Worm (Caenorhabditis elegans) whole organism, early embryonic: Measurements from ENCODE around the gene F41H10.4.

Source experiments
- B0310.2 ChIP-seq: sonication (generic microtip); optimal IDR thresholded peaks from 2 replicates; lab custom pipeline; 2016; ENCODE audit warnings: mild to moderate bottlenecking, missing genetic modification characterization, missing compliant biosample characterization
- F13C5.2 ChIP-seq: sonication (generic microtip); optimal IDR thresholded peaks from 2 replicates; lab custom pipeline; 2017; ENCODE audit warnings: mild to moderate bottlenecking, missing genetic modification characterization, inconsistent platforms, missing compliant biosample characterization
- aly-1 ChIP-seq: sonication (generic microtip); optimal IDR thresholded peaks from 2 replicates; lab custom pipeline; 2016; ENCODE audit warnings: missing genetic modification characterization, missing compliant biosample characterization
- ama-1 ChIP-seq: fragments of 150-350 bp; optimal IDR thresholded peaks from 2 replicates; lab custom pipeline; 2014
- ceh-13 ChIP-seq: fragments of 200-800 bp; sonication (Bioruptor generic); optimal IDR thresholded peaks from 2 replicates; lab custom pipeline; 2018; ENCODE audit warnings: mild to moderate bottlenecking, missing genetic modification characterization, missing compliant biosample characterization
- ceh-36 ChIP-seq: sonication (generic microtip); optimal IDR thresholded peaks from 2 replicates; lab custom pipeline; 2016; ENCODE audit warnings: missing genetic modification characterization, inconsistent platforms, missing compliant biosample characterization
- ets-7 ChIP-seq: sonication (generic microtip); optimal IDR thresholded peaks from 2 replicates; lab custom pipeline; 2016; ENCODE audit warnings: missing genotype, missing genetic modification characterization, missing compliant biosample characterization
- flt-1 ChIP-seq: fragments of 200-800 bp; sonication (Bioruptor generic); IDR thresholded peaks from 2 replicates; pipeline ENCODE4 v1.3.6; 2022; ENCODE audit warnings: missing genetic modification characterization, missing compliant biosample characterization
- hmbx-1 ChIP-seq: sonication (generic microtip); optimal IDR thresholded peaks from 2 replicates; lab custom pipeline; 2016; ENCODE audit warnings: mild to moderate bottlenecking, missing genetic modification characterization, missing compliant biosample characterization
- hmg-4 ChIP-seq: fragments of 200-800 bp; sonication (Bioruptor generic); optimal IDR thresholded peaks from 2 replicates; lab custom pipeline; 2018; ENCODE audit warnings: mild to moderate bottlenecking, missing genetic modification characterization, missing compliant biosample characterization
- pes-1 ChIP-seq: fragments of 200-800 bp; sonication (Bioruptor generic); IDR thresholded peaks from 2 replicates; pipeline ENCODE4 v1.3.6; 2022; ENCODE audit warnings: missing genetic modification reagents, missing genetic modification characterization, missing compliant biosample characterization
- scrt-1 ChIP-seq: fragments of 200-800 bp; sonication (Bioruptor generic); IDR thresholded peaks from 2 replicates; pipeline ENCODE4 v1.3.6; 2022; ENCODE audit warnings: missing genetic modification characterization, missing compliant biosample characterization
- sea-1 ChIP-seq: fragments of 200-800 bp; sonication (Bioruptor generic); conservative IDR thresholded peaks from 2 replicates; pipeline ENCODE4 v1.3.6; 2022; ENCODE audit warnings: missing genetic modification characterization, missing compliant biosample characterization

DNA sequence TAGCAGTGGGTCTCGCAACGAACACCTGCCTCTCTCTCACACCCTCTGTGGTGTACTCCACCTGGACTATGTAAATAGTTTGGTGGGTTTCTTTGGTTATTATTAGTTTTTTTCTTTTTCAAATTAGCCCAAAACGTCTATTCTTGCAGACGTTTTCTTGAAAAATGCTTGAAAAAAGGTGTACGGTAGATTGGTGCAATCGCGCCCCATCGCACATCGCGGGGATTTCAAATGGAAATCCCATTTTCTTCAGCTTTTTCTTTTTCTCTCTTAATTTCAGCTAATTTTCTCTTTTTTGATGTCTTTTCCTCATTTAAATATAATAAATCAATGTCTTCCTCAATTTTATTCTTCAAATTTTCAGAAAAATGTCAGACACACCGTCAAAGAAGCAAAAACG lies 10.2 kb upstream of the F41H10.4 start, which contains the start of gene Y4C6B.1:
- TF ChIP-seq ama-1 (lab: Kevin White, UChicago) (no peak), pes-1 (GFP tag; lab: Robert Waterston, UW) (0 out of 2 replicates have a peak, but pooled peaks have one; percentile 41), aly-1 (tag; lab: Kevin White, UChicago) (no peak), hmbx-1 (tag; lab: Kevin White, UChicago) (no peak), ceh-36 (tag; lab: Kevin White, UChicago) (no peak), ets-7 (tag; lab: Kevin White, UChicago) (no peak), B0310.2 (tag; lab: Kevin White, UChicago) (no peak), scrt-1 (GFP tag; lab: Robert Waterston, UW) (no peak), hmg-4 (no peak), F13C5.2 (tag; lab: Kevin White, UChicago) (no peak), sea-1 (GFP tag; lab: Robert Waterston, UW) (no peak), ceh-13 (GFP tag; lab: Kevin White, UChicago) (no peak), flt-1 (GFP tag; lab: Robert Waterston, UW) (no peak)
